Fruit fly (Drosophila melanogaster) whole organism, larva: Measurements from ENCODE around the gene Adsl.
"Not testable (repeated sequence)": the region's sequence is repeated elsewhere in the genome, so short reads cannot be mapped to it uniquely, and the experiment has no call there.

ENCODE experiments used
- noc ChIP-seq: fragments of 200-800 bp; sonication (Bioruptor generic); optimal IDR thresholded peaks from 3 replicates; lab custom pipeline; 2019; ENCODE audit warnings: missing biosample characterization, mild to moderate bottlenecking, missing genetic modification characterization, moderate library complexity

The Adsl gene

DNA sequence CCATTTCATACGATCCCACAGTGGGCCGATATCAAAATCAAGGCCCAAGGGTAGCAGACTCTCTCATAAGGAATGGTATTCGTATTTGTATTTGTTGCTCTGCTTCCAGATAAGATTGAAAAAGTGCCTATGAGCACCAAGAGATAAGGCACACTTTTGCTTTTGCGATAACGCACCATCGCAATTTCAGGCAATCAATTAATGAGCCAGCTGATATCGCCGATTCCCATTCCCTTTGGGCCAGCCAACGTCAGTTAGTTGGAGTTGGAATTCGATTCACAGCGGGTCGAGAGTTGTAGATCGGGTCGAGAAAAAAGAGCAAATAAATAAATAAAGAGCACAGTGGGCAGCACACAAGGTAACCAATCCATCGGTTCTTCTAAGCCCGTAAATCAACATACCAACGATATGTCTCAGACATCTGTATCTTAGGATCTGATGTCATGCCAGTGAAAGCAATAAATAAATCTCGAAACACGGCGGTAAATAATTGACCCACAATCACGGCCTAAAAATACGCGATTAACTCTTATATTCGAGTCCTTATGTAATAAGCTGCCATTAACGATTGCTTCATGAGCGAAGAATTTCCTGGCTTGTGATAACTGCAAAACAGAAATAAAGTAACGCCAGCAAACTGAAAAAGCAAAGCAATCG is 12.8 kb downstream of the Adsl start, which contains the start of gene CG8907:
Gene CG8907 (plus strand): TSS at position 252 of the 657 bp plus-strand sequence.
- TF ChIP-seq noc: peak; percentile 38

DNA sequence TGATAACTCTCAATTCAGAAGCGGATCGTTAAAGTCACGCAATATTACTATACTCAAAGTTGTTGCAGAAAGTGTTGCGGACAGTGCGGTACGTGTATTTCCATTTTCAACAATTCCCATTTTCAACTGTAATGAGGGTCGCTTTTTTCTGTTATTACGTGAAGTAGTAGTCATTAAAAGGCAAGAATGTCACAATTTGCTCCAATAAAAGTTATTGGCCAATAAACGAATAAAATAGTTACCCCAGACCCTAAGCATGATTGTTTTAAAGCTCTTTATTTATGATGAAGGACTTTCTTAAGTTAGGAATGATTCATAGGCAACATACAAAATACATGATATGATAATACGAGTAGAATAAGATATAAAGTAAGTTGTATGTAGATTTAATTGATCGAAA is 13.6 kb downstream of the Adsl start:
- no peak for TF ChIP-seq noc

DNA sequence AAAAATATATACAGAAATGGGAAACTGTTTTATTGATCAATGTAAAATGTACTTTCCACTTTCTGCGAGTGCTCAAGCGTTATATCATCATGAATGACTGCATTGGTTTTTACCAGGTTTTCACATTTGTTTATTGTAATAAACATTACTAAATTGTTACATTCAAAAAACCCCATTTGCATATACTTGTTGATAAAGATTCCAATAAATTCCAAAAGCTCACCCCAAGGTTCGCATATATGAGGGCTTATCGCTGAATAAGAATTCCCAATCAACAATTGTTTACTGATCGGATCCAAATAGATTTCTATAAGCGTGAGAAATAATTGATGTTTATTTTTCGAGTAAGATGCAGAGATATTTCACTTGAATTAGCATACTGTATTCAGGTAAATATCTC is 17.5 kb downstream of the Adsl start:
- no peak for TF ChIP-seq noc

DNA sequence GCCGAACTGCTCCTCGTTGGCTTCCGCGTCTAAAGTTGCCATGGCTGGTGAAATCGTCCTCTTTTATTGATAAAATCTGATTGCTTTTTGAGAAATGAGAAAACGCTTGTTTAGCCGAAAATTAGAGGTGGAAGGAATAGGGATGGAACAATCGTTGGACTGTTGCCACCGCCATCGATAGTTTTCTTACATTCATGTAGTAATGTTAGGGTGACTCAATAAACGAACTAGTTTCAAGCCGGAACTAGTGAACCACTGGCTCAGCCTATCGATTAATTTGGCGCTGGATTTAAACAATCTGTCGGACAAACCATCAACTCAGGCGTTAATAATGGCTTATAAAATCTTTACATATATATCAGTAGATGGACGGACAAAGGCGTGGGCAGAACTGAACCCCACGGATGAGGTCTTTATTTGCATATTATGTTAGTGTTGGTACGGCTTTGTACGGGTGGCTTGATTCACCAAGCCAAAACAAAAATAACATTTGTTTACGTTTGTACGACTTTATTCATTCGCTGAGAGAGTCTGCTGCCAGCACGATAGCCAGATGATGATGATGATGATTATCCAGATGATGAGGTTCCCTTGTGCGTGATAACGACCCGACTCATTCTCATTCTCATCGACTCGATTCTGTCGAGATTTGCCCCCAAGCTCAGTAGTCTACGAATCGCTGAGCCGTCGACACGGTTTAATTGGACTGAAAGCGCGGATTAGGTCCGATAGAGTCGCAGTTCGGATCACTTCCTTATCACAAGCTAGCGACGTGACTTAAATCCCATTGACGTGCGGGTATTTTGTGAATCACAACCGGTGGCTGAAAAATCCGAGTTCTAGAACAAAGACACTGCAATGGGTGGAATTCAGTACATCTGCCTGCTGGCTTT is 18.5 kb downstream of the Adsl start, which contains the start of the genes Sf3a1 and Irc:
Gene Sf3a1 (minus strand): TSS at position 138 of the 893 bp plus-strand sequence.
Gene Irc (plus strand): TSS at position 658 of the 893 bp plus-strand sequence.
- TF ChIP-seq noc: no peak

DNA sequence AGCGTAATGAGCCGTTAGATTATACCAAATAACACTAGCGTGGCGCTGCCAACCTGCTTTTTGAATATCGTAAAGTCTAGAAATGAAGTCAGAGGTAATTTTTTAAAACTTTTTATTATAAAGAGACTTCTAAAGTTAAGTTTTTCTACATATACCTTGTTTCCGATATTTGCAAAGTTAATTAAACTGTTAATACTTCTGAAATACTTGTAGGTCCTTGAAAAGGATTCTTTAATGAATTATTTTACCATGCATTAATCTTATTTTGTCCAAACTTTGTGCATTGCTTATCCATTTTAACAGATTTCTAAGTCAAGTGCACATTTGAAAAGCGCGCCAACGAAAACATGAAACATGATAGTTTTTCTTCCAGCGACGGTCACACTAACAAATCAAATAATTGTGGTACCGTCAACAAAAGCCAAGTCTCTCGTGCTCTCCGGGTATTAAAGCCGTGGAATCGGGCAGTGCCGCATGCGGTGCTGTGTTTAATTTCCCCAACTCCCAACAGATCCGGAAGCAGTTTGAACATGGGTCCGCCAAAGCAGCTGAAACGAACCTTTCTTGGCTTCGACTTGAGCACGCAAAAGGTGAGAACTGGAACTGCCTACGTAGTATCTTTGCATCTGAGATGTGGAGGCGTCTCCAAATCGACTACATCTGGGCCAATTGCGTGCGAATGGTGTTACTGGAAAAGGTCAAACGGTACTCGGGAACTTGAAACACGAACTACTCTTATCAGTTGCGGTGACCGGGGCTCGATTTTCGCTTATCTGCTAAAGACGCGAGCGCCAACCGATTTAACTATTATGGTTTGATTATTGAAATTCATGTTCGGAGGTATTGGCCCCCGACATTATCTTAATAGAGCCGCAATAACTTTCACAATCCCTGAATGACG is 24.6 kb downstream of the Adsl start, which contains the start of the genes EMC2A and CG3534:
Gene EMC2A (minus strand): TSS at position 13 of the 901 bp plus-strand sequence.
Gene CG3534 (plus strand): TSS at position 388 of the 901 bp plus-strand sequence.
- TF ChIP-seq noc: no peak

DNA sequence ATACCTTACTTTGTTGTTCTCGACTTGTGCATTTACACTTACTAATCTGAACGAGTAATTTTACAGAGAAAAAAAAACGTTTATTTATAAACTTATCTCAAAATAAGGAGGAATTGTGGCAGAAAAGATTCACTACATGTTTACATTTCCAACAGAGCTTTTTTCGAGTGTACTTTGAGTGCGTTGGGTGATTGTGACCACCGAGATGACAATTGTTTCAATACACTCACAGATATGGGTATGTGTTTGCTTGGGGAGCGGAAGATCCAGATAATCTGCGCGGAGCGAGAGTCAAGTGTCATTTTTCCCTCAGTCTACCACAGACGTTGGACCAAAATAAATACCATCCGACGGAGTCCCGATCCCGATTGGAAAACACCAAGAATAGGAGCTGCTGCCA is 28.2 kb downstream of the Adsl start, which contains the start of gene CG31274:
Gene CG31274 (plus strand): TSS at position 301 of the 400 bp plus-strand sequence.
- not testable (repeated sequence) for TF ChIP-seq noc

DNA sequence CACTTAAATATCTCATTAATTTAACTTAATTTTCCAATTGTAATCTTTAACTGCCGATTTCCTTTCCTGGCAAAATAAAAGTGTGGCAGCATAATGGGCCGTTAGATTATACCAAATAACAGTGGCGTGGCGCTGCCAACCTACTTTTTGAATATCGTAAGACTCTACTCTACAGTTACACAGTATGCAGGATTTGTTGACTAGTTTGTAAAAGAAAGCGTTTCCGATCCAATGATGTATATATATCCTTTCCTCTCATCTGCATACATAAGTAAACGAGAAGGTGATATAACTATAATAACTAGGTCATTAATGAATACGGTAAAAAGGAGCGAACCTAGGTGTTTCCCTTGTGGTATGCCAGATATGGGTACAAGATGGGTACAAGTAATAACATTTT is 29.1 kb downstream of the Adsl start, which contains the start of gene EMC2B:
Gene EMC2B (minus strand): TSS at position 98 of the 400 bp plus-strand sequence.
- TF ChIP-seq noc: no peak

DNA sequence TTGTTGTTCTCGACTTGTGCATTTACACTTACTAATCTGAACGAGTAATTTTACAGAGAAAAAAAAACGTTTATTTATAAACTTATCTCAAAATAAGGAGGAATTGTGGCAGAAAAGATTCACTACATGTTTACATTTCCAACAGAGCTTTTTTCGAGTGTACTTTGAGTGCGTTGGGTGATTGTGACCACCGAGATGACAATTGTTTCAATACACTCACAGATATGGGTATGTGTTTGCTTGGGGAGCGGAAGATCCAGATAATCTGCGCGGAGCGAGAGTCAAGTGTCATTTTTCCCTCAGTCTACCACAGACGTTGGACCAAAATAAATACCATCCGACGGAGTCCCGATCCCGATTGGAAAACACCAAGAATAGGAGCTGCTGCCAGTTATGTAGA is 32.4 kb downstream of the Adsl start, which contains the start of gene MESK4:
Gene MESK4 (plus strand): TSS at position 301 of the 400 bp plus-strand sequence.
- not testable (repeated sequence) for TF ChIP-seq noc

DNA sequence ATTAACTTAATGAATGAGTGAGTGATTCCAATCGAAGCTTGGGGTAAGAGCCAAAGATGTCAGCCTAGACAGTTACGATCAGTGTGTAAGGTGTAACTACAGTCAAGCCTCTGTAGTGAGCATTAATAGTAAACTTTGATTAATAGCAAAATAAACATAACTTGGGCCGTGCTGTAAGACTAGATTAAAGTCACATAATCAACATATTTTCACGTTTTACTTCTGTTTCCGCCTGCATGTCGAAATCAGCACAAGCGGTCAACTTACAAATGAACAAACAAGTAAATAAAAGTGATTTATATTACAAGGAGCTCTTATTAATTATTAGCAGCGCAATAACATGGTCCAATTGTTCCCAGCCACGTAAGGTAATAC is 33.0 kb downstream of the Adsl start:
- no peak for TF ChIP-seq noc

DNA sequence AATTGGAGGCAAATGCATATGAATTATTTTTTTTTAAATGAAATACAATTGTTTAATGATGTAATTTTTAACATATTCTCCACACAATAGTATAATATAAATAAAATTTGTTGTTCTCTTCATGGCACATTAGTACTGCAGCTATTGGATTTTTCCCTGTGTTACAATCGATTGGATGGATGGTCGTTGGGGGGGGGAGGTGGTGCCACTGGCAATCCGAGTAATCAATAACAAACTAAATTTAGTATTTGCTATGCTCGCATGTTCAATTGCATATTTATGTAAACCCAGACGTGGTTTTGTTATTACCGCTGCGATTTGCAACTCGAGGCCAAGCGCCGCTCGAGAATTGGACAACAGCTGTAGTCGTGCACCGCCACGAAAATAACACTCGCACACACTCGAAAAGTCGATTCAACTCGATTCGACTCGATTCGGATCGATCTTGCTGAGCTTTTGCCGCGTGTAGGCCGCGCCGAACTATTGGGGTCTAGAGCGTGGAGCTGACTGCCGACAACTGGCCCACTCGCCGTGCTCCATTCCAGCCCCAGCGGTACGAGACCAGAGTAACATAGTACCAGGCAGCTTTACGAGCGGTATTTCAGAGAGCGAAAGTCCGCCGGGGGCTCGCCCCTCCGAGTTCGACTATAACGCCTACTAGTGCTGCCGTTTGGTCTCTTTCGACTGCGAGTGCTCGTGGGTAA is 33.5 kb downstream of the Adsl start, which contains the start of gene CG18622:
Gene CG18622 (minus strand): TSS at position 513 of the 704 bp plus-strand sequence.
- TF ChIP-seq noc: no peak

DNA sequence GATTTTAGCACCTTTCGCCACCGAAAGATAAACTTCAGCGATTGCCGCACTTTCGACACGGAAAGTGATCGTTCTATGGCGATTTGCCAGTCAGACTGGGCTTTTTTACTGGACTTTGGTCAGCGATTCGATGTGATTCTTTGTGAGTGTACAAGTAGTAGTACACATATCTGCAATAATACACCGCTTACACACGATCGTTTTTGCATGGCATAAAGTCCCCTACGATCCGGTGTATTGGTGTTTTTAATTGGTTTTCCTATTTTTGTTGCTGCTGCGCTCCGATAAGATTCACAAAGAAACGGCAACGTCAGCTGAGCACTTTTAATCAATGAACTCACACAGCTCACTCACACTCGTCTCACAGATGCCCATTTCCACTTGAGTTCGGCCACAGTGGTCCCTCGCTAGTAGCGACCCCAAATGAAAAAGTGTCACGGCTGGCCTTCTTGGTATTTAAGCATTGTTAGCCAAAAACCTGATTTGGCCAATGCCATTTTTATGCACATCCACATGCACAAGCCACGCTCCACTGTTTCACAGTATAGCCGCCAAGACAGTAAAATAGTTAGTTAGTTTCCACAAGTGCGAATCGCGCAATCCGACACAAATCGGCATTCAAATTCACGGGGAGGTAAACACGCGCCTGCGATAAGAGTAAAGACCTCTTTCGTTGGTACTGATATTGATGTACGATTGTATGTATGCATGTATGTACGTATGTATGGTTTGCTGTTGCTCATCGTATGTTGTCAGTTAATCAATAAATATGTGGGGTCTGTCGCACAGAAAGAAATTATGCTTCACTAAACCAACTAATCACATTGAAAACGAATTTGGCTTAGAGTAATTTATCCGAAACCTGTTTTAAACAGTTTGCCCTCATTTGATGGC is 34.5 kb downstream of the Adsl start:
- TF ChIP-seq noc: peak; percentile 100

DNA sequence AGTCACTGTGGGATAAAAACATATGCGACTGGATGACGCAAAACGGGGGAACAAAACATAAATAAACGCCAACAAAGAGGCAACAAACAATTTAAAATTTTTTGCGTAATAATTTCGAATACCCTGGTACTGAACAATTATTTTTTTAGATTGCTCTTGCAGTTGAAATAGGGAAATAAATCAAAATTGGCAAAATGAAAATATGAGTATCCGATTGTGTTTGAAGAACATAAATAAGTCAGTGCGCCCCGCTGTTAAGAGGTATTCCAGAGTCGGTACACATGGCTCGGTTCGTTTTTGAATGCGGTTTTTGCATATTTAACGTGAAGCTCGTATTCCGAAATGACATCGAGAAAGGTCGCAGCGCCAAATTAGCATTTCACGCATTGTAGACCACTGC is 35.4 kb downstream of the Adsl start:
- TF ChIP-seq noc: no peak

DNA sequence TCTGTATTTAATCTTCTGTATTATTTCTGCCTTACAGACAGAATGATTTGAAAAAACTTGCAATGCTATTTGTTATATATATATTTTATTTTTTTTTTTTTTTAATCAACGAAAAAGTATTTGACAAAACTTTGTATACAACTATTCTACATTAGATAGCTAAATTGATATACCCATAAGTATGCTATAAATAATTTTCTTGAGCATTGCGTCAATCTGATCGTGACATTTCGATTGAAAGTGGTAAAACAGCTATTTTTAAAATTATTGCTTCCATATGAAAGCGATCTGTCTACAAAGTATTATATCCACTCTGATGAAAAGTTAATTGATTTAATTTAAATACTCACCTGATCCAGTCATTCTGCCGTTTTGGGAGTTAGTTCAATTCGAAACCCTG is 36.7 kb downstream of the Adsl start:
- no peak for TF ChIP-seq noc

DNA sequence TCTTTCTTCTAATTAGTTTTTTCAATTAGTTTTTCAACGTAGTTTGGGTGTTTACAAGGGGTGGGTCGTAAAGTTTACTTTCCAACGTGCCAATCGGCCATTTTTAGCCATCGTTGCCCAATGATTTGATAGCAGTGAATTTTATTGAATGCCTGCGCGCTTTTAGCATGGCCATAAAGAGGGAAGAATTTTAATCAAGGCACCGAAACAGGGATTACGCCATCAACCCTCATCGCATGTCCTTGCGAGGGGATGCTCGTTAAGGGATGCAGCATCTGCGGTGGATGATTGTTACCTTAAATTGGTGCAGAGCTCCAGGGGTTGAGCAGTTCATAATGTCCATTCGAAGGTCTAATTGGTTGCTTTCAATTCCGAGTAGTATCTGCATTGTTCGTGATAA is 37.9 kb downstream of the Adsl start:
- no peak for TF ChIP-seq noc
